Worm (Caenorhabditis elegans): ENCODE results near the gene F13A2.4.

DNA sequence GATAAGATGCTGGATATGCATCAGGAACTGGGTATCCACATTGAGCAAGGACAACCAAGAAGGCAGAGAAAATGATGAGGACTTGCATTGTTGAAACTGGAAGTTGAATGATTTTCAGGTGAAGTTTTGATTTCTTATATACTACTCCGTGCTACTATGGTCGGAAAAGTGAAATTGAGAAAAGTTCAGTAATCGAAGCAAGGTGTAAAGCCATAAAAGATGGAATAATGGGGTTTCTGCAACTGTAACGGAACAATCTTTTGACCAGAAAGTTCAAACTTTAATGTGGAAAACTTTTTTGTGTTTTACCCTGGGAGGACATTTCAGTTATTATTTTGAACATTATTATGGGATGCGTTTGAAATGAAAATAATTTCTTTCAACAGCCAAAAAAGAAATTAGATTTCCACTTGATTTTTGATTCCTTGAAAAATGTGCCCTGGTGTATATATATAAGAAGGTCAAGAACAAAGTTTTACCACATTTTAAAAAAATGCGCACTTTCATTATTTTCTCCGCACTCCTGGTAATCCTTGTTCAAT is 23.9 kb upstream of the F13A2.4 start, which contains the start of the genes Y47D7A.9 and Y47D7A.19:
- no peak for TF ChIP-seq ztf-11 (tag; optimal IDR thresholded peaks at IDR 0.05)
- TF ChIP-seq hlh-17 (GFP tag; optimal IDR thresholded peaks at IDR 0.05; ENCODE audit: borderline replicate concordance): no peak
- no peak for TF ChIP-seq xbp-1 (tag; optimal IDR thresholded peaks at IDR 0.05)
- TF ChIP-seq nhr-77 (tag; optimal IDR thresholded peaks at IDR 0.05): no peak
- TF ChIP-seq nhr-237 (tag; optimal IDR thresholded peaks at IDR 0.05): no peak
- no peak for TF ChIP-seq lsy-2 (tag; optimal IDR thresholded peaks at IDR 0.05)
- TF ChIP-seq blmp-1 (tag; optimal IDR thresholded peaks at IDR 0.05): no peak
- TF ChIP-seq ztf-4 (tag; optimal IDR thresholded peaks at IDR 0.05): no peak
- no peak for TF ChIP-seq nhr-11 (tag; optimal IDR thresholded peaks at IDR 0.05)
- TF ChIP-seq ceh-88 (GFP tag; IDR thresholded peaks at IDR 0.05): no peak
- no peak for TF ChIP-seq rnt-1 (tag; optimal IDR thresholded peaks at IDR 0.05)
- TF ChIP-seq ama-1 (optimal IDR thresholded peaks at IDR 0.05): no peak
- TF ChIP-seq unc-130 (tag; optimal IDR thresholded peaks at IDR 0.05): no peak
- TF ChIP-seq unc-62 (GFP tag; optimal IDR thresholded peaks at IDR 0.05): no peak

Measured in whole organism, L1 larva.